Fruit fly (Drosophila melanogaster) whole organism, adult: ENCODE measurements around the gene CG42399.

Experiments
- CG11617 ChIP-seq: fragments of 200-800 bp; sonication (Bioruptor generic); optimal IDR thresholded peaks from 2 replicates; lab custom pipeline; 2017; ENCODE audit warnings: mild to moderate bottlenecking, missing biosample characterization, missing genetic modification reagents, missing genetic modification characterization
- CG12768 ChIP-seq: fragments of 200-800 bp; sonication (Bioruptor generic); optimal IDR thresholded peaks from 2 replicates; lab custom pipeline; 2017; ENCODE audit warnings: missing biosample characterization, missing genetic modification characterization, mild to moderate bottlenecking, moderate library complexity, missing genetic modification reagents
- CG14711 ChIP-seq: fragments of 200-800 bp; sonication (Bioruptor generic); optimal IDR thresholded peaks from 2 replicates; lab custom pipeline; 2018; ENCODE audit warnings: missing biosample characterization, mild to moderate bottlenecking, missing genetic modification characterization, moderate library complexity
- CG1620 ChIP-seq: fragments of 200-800 bp; sonication (Bioruptor generic); optimal IDR thresholded peaks from 2 replicates; lab custom pipeline; 2016; ENCODE audit warnings: missing biosample characterization, missing genetic modification characterization
- CG33017 ChIP-seq: fragments of 200-800 bp; sonication (Bioruptor generic); optimal IDR thresholded peaks from 2 replicates; lab custom pipeline; 2018; ENCODE audit warnings: missing biosample characterization, mild to moderate bottlenecking, missing genetic modification characterization, moderate library complexity
- Clk ChIP-seq: fragments of 200-800 bp; sonication (Bioruptor generic); optimal IDR thresholded peaks from 2 replicates; lab custom pipeline; 2017; ENCODE audit warnings: missing biosample characterization, missing genetic modification characterization
- Crg-1 ChIP-seq: fragments of 200-800 bp; sonication (Bioruptor generic); optimal IDR thresholded peaks from 2 replicates; lab custom pipeline; 2016; ENCODE audit warnings: missing biosample characterization, missing genetic modification characterization
- Mnt ChIP-seq: fragments of 200-800 bp; sonication (Bioruptor generic); optimal IDR thresholded peaks from 2 replicates; lab custom pipeline; 2016; ENCODE audit warnings: missing biosample characterization, mild to moderate bottlenecking, missing genetic modification characterization
- bab1 ChIP-seq: fragments of 200-800 bp; sonication (Bioruptor generic); optimal IDR thresholded peaks from 3 replicates; lab custom pipeline; 2019; ENCODE audit warnings: missing biosample characterization, mild to moderate bottlenecking, missing genetic modification characterization, moderate library complexity
- cnc ChIP-seq, 2 experiments: fragments of >200 bp; optimal IDR thresholded peaks; 2 replicates each; lab custom pipeline; 2017
- kay ChIP-seq: fragments of 200-800 bp; sonication (Bioruptor generic); peaks from one replicate; lab custom pipeline; 2016; ENCODE audit warnings: missing biosample characterization, missing genetic modification characterization, borderline replicate concordance
- ovo ChIP-seq: fragments of 200-800 bp; sonication (Bioruptor generic); optimal IDR thresholded peaks from 2 replicates; lab custom pipeline; 2016; ENCODE audit warnings: missing biosample characterization, missing genetic modification characterization
- pad ChIP-seq: fragments of 200-800 bp; sonication (Bioruptor generic); optimal IDR thresholded peaks from 3 replicates; lab custom pipeline; 2017; ENCODE audit warnings: missing biosample characterization, missing genetic modification characterization, mild to moderate bottlenecking, moderate library complexity, missing genetic modification reagents
- tj ChIP-seq: fragments of 200-800 bp; sonication (Bioruptor generic); optimal IDR thresholded peaks from 3 replicates; lab custom pipeline; 2017; ENCODE audit warnings: missing biosample characterization, mild to moderate bottlenecking, missing genetic modification characterization, moderate library complexity

- TF ChIP-seq bab1 (no peak), CG14711 (no peak), CG12768 (GFP tag; lab: Kevin White, UChicago) (no peak), kay (no peak), CG33017 (tag; lab: Kevin White, UChicago) (no peak), CG11617 (GFP tag; lab: Kevin White, UChicago) (no peak), cnc (optimal IDR thresholded peaks at IDR 0.05; lab: Kevin White, UChicago) (no peak), pad (GFP tag; lab: Kevin White, UChicago) (peak; percentile 46), tj (no peak), Mnt (no peak), Crg-1 (GFP tag; lab: Kevin White, UChicago) (no peak), Clk (GFP tag; lab: Kevin White, UChicago) (no peak), CG1620 (GFP tag; lab: Kevin White, UChicago) (no peak), ovo (GFP tag; lab: Kevin White, UChicago) (no peak)
Measured at dm6 chr2L:179119-179518, 26.0 kb upstream of the CG42399 start.
